Fruit fly (Drosophila melanogaster): ENCODE results near the gene RhoGEF3.

DNA sequence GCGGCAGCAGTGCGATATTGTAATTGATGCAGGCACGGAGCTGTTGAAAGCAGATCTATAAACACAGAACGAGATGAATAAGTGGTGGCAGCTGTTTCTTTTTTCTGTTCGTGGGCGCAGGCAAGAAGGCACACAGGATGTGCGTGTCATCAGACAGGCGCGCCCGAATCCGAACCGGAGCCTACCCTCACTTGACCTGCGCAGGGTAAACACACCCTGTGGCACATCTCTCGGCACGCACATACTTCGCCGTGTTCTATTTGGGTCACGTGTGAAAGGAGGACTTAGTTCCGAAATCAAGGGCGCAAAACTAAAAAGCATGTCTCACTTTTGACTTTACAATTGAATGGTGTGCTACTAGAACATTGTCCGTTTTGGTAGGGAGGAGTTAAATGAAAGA, 44.3 kb downstream of the RhoGEF3 start:
- no peak for TF ChIP-seq CG17359 (tag; optimal IDR thresholded peaks at IDR 0.05)
- TF ChIP-seq crc (GFP tag; optimal IDR thresholded peaks at IDR 0.05), result no peak

All from whole organism, embryonic.